Fruit fly (Drosophila melanogaster): Measurements from ENCODE around the gene CG9915.

Gene CG9915

DNA sequence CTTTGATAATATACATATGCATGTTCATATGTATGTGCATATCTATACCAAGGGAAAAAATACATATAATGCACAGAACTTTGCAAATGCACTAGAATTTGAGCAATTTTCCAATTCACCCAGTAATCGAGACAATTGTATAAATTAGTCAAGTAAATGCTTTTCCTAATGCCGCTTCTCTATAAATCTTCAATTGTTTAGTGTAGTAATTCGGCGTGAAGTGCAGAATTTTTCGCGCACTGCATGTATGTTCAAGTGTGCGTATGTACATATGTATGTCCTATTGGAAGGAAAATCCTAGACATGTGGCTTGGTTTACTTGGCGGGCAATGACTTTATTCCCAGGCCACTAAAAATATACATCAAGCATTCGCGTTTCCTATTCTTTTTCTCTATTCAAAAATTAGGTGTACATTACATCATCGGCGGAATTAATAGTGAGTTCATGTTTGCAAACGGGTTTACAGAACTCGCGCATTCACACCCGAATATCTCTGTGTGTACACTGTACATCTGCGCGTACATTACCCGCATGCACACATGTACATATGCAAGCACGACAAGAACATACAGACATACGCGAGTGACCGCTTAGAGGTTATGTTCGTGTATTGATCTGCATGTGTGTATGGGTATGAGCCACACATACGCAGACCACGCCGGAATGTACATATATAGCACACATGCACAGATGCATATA is 6.1 kb upstream of the CG9915 start (continued):
- TF ChIP-seq CG6175 (GFP tag; IDR thresholded peaks at IDR 0.05) (no peak), CG5245 (GFP tag; optimal IDR thresholded peaks at IDR 0.05) (no peak), YL-1 (GFP tag; optimal IDR thresholded peaks at IDR 0.05) (peak; percentile 22), CG11398 (GFP tag; optimal IDR thresholded peaks at IDR 0.05) (no peak), btn (GFP tag; optimal IDR thresholded peaks at IDR 0.05) (no peak), caup (GFP tag; optimal IDR thresholded peaks at IDR 0.05; ENCODE audit: severe bottlenecking) (no peak), pfk (GFP tag; optimal IDR thresholded peaks at IDR 0.05) (peak; percentile 74), CG6765 (GFP tag; optimal IDR thresholded peaks at IDR 0.05) (no peak), CG34376 (GFP tag; optimal IDR thresholded peaks at IDR 0.05) (peak; percentile 66), Dip3 (GFP tag; optimal IDR thresholded peaks at IDR 0.05) (no peak), CG34422 (GFP tag; IDR thresholded peaks at IDR 0.05) (peak; percentile 82; the same call in 1 of the 3 replicates), usp (GFP tag; optimal IDR thresholded peaks at IDR 0.05) (no peak), E2f2 (GFP tag; IDR thresholded peaks at IDR 0.05) (no peak), CG17328 (GFP tag; IDR thresholded peaks at IDR 0.05) (no peak), Opbp (GFP tag; IDR thresholded peaks at IDR 0.05; ENCODE audit: partially characterized antibody) (peak; percentile 49; the same call in 2 of the 3 replicates), gcm2 (GFP tag; optimal IDR thresholded peaks at IDR 0.05) (peak; percentile 8), knrl (GFP tag; IDR thresholded peaks at IDR 0.05; ENCODE audit: partially characterized antibody) (peak; percentile 29; the same call in 1 of the 3 replicates), bigmax (GFP tag; optimal IDR thresholded peaks at IDR 0.05) (peak; percentile 99), ATbp (GFP tag; optimal IDR thresholded peaks at IDR 0.05) (no peak), CG2199 (GFP tag; IDR thresholded peaks at IDR 0.05) (peak; percentile 80; the same call in 2 of the 3 replicates), gcm (GFP tag; optimal IDR thresholded peaks at IDR 0.05) (peak; percentile 84), Gsc (GFP tag; IDR thresholded peaks at IDR 0.05) (no peak), ind (GFP tag; optimal IDR thresholded peaks at IDR 0.05) (no peak), CG7745 (tag; optimal IDR thresholded peaks at IDR 0.05) (no peak), vnd (GFP tag; IDR thresholded peaks at IDR 0.05; ENCODE audit: partially characterized antibody) (no peak), corto (GFP tag; optimal IDR thresholded peaks at IDR 0.05) (peak; percentile 38), NC2β (GFP tag; optimal IDR thresholded peaks at IDR 0.05) (no peak), CG17912 (GFP tag; optimal IDR thresholded peaks at IDR 0.05) (no peak), bbx (GFP tag; IDR thresholded peaks at IDR 0.05; ENCODE audit: partially characterized antibody) (0 out of 2 replicates have a peak, but pooled peaks have one; percentile 28), D19B (GFP tag; optimal IDR thresholded peaks at IDR 0.05) (no peak), Bdp1 (GFP tag; optimal IDR thresholded peaks at IDR 0.05) (no peak), cas (GFP tag; IDR thresholded peaks at IDR 0.05) (no peak), chm (GFP tag; IDR thresholded peaks at IDR 0.05) (peak; percentile 74), CG17361 (GFP tag; IDR thresholded peaks at IDR 0.05) (0 out of 3 replicates have a peak, but pooled peaks have one; percentile 7), dmrt11E (tag; optimal IDR thresholded peaks at IDR 0.05) (no peak), zfh2 (GFP tag; optimal IDR thresholded peaks at IDR 0.05) (no peak), hkb (optimal IDR thresholded peaks at IDR 0.05) (no peak), hkb (GFP tag; IDR thresholded peaks at IDR 0.05) (no peak; the same call in 1 of the 2 replicates), sug (tag; optimal IDR thresholded peaks at IDR 0.05) (peak; percentile 58), CG14014 (GFP tag; IDR thresholded peaks at IDR 0.05) (no peak), CG13775 (GFP tag; optimal IDR thresholded peaks at IDR 0.05) (no peak), psq (GFP tag; optimal IDR thresholded peaks at IDR 0.05) (no peak), CG4328 (GFP tag; optimal IDR thresholded peaks at IDR 0.05) (peak; percentile 17), CG6813 (GFP tag; optimal IDR thresholded peaks at IDR 0.05) (peak; percentile 5), Ptx1 (GFP tag; IDR thresholded peaks at IDR 0.05) (no peak), CG13296 (GFP tag; optimal IDR thresholded peaks at IDR 0.05) (peak; percentile 15), CG10979 (tag; optimal IDR thresholded peaks at IDR 0.05) (no peak), Eip74EF (GFP tag; optimal IDR thresholded peaks at IDR 0.05) (peak in 1 of 2 experiments; percentile 11), CG4820 (GFP tag; optimal IDR thresholded peaks at IDR 0.05) (no peak)

Measured in whole organism, embryonic.